Worm (Caenorhabditis elegans) whole organism, L4/young adult: ENCODE measurements around the gene C27D6.11.

Experiments used
- W03F9.2 ChIP-seq: fragments of 150-350 bp; optimal IDR thresholded peaks from 2 replicates; lab custom pipeline; 2014; ENCODE audit warnings: missing biosample characterization, missing genetic modification characterization
- him-1 ChIP-seq: sonication (generic microtip); optimal IDR thresholded peaks from 2 replicates; lab custom pipeline; 2016; ENCODE audit warnings: missing genotype, missing genetic modification reagents, missing genetic modification characterization, missing compliant biosample characterization

ce11 chrII:5209122-5209521 is 48.1 kb upstream of the C27D6.11 start:
- TF ChIP-seq him-1, result no peak
- no peak for TF ChIP-seq W03F9.2
